Fruit fly (Drosophila melanogaster) Kc167 (cell line): ENCODE data around the gene Gclc.

Experiments
- Myc ChIP-seq: fragments of >200 bp; optimal IDR thresholded peaks from 2 replicates; lab custom pipeline; 2017; ENCODE audit warnings: missing external identifiers
- Sin3A ChIP-seq: fragments of >200 bp; optimal IDR thresholded peaks from 2 replicates; lab custom pipeline; 2018; ENCODE audit warnings: missing external identifiers
- insv ChIP-seq: fragments of >200 bp; optimal IDR thresholded peaks from 3 replicates; lab custom pipeline; 2018; ENCODE audit warnings: missing external identifiers

dm6 chrX:8100826-8101079 is 15.2 kb downstream of the Gclc start:
- TF ChIP-seq insv (no peak), Myc (lab: Kevin White, UChicago) (no peak), Sin3A (no peak)
